Worm (Caenorhabditis elegans) whole organism, L2 larva: ENCODE data around the gene sulp-4.

Source experiments
- ZK546.5 ChIP-seq: sonication (generic microtip); optimal IDR thresholded peaks from 2 replicates; lab custom pipeline; 2017; ENCODE audit warnings: missing biosample characterization, missing genetic modification characterization
- aly-2 ChIP-seq: fragments of 150-350 bp; optimal IDR thresholded peaks from 2 replicates; lab custom pipeline; 2014; ENCODE audit warnings: missing biosample characterization, missing genetic modification characterization
- ama-1 ChIP-seq: fragments of 150-350 bp; optimal IDR thresholded peaks from 2 replicates; lab custom pipeline; 2018; ENCODE audit warnings: inconsistent platforms
- ceh-82 ChIP-seq: fragments of 150-350 bp; optimal IDR thresholded peaks from 2 replicates; lab custom pipeline; 2014; ENCODE audit warnings: missing biosample characterization, missing genetic modification characterization
- fos-1 ChIP-seq: fragments of 150-350 bp; optimal IDR thresholded peaks from 2 replicates; lab custom pipeline; 2014; ENCODE audit warnings: missing biosample characterization, missing genetic modification characterization
- lin-13 ChIP-seq: fragments of 150-350 bp; optimal IDR thresholded peaks from 2 replicates; lab custom pipeline; 2014; ENCODE audit warnings: missing biosample characterization, missing genetic modification reagents, missing genetic modification characterization
- mdl-1 ChIP-seq, 2 experiments: fragments of 150-350 bp in 1 of 2; sonication (generic microtip) in 1 of 2; optimal IDR thresholded peaks; 2 replicates each; lab custom pipeline; 2017; ENCODE audit warnings: missing biosample characterization in 2 of 2, missing genetic modification characterization in 2 of 2
- nhr-10 ChIP-seq: sonication (generic microtip); optimal IDR thresholded peaks from 2 replicates; lab custom pipeline; 2017; ENCODE audit warnings: missing biosample characterization, missing genetic modification characterization
- nhr-237 ChIP-seq: fragments of 150-350 bp; optimal IDR thresholded peaks from 2 replicates; lab custom pipeline; 2014; ENCODE audit warnings: missing biosample characterization, missing genetic modification characterization
- skn-1 ChIP-seq: sonication (generic microtip); optimal IDR thresholded peaks from 2 replicates; lab custom pipeline; 2017; ENCODE audit warnings: missing biosample characterization, missing genetic modification characterization
- snpc-4 ChIP-seq: fragments of 150-350 bp; optimal IDR thresholded peaks from 2 replicates; lab custom pipeline; 2014; ENCODE audit warnings: missing biosample characterization, missing genetic modification characterization
- ztf-1 ChIP-seq: fragments of 200-800 bp; sonication (Bioruptor generic); conservative IDR thresholded peaks from 2 replicates; pipeline ENCODE4 v1.3.6; 2022; ENCODE audit warnings: missing genetic modification characterization, missing compliant biosample characterization
- ztf-11 ChIP-seq: sonication (generic microtip); optimal IDR thresholded peaks from 2 replicates; lab custom pipeline; 2017; ENCODE audit warnings: missing biosample characterization, missing genetic modification characterization

DNA sequence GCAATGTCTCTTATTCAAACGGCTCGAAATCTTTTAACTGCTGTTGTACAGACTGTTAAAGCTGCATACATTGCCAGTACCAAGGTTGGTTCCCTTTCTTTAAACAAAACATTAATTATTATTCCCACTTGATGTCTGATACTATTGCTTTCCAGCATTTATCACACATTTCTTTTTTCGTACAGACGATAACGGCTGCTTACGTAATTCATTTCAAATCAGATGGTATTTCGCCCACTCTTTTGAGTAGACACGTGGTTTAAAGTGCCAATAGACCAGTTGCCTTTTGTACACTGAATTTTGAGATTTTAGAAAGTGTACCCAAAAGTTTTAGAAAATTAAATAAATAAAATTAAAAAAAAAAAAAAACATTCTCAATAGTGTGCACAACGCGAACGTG is 25.8 kb upstream of the sulp-4 start:
- TF ChIP-seq skn-1 (tag; lab: Kevin White, UChicago), result no peak
- no peak for TF ChIP-seq aly-2
- TF ChIP-seq nhr-10 (tag; lab: Kevin White, UChicago), result no peak
- no peak for TF ChIP-seq ama-1 (lab: Kevin White, UChicago)
- TF ChIP-seq mdl-1 (tag; optimal IDR thresholded peaks at IDR 0.05; lab: Kevin White, UChicago), result no peak
- no peak for TF ChIP-seq ZK546.5 (tag; lab: Kevin White, UChicago)
- no peak for TF ChIP-seq ztf-1 (GFP tag; lab: Robert Waterston, UW)
- TF ChIP-seq ceh-82 (tag; lab: Kevin White, UChicago), result no peak
- no peak for TF ChIP-seq lin-13 (GFP tag; lab: Kevin White, UChicago)
- TF ChIP-seq nhr-237 (tag; lab: Kevin White, UChicago), result no peak
- TF ChIP-seq snpc-4 (tag; lab: Kevin White, UChicago), result no peak
- peak; percentile 57 for TF ChIP-seq fos-1
- TF ChIP-seq ztf-11 (tag; lab: Kevin White, UChicago), result no peak
